Worm (Caenorhabditis elegans) whole organism, late embryonic: ENCODE results near the gene D2096.11.

Source experiments
- K09A11.1 ChIP-seq: sonication (generic microtip); optimal IDR thresholded peaks from 2 replicates; lab custom pipeline; 2017; ENCODE audit warnings: antibody characterized with exemption, mild to moderate bottlenecking, missing genetic modification characterization, missing compliant biosample characterization; ENCODE audit not compliant: insufficient read depth
- Y22D7AL.16 ChIP-seq: sonication (generic microtip); optimal IDR thresholded peaks from 2 replicates; lab custom pipeline; 2016; ENCODE audit warnings: missing genetic modification characterization, missing compliant biosample characterization
- ceh-22 ChIP-seq: sonication (generic microtip); optimal IDR thresholded peaks from 2 replicates; lab custom pipeline; 2017; ENCODE audit warnings: missing biosample characterization, missing genetic modification characterization
- ceh-30 ChIP-seq: fragments of 150-350 bp; optimal IDR thresholded peaks from 2 replicates; lab custom pipeline; 2014; ENCODE audit warnings: missing biosample characterization, missing genetic modification characterization
- elt-2 ChIP-seq: sonication (generic microtip); optimal IDR thresholded peaks from 2 replicates; lab custom pipeline; 2016; ENCODE audit warnings: missing genetic modification reagents, missing genetic modification characterization, missing compliant biosample characterization
- fkh-10 ChIP-seq: fragments of 150-350 bp; optimal IDR thresholded peaks from 2 replicates; lab custom pipeline; 2014; ENCODE audit warnings: missing biosample characterization, missing genetic modification reagents, missing genetic modification characterization
- gmeb-2 ChIP-seq: sonication (generic microtip); optimal IDR thresholded peaks from 2 replicates; lab custom pipeline; 2016; ENCODE audit warnings: missing genetic modification characterization, inconsistent platforms, missing compliant biosample characterization
- lim-6 ChIP-seq: sonication (generic microtip); optimal IDR thresholded peaks from 2 replicates; lab custom pipeline; 2016; ENCODE audit warnings: missing genetic modification characterization, missing compliant biosample characterization
- nfya-1 ChIP-seq: sonication (generic microtip); optimal IDR thresholded peaks from 2 replicates; lab custom pipeline; 2017; ENCODE audit warnings: missing genetic modification characterization, mild to moderate bottlenecking, missing compliant biosample characterization, antibody characterized with exemption, moderate library complexity
- npax-4 ChIP-seq: sonication (generic microtip); optimal IDR thresholded peaks from 2 replicates; lab custom pipeline; 2016; ENCODE audit warnings: missing genetic modification characterization, missing compliant biosample characterization
- unc-86 ChIP-seq: sonication (generic microtip); optimal IDR thresholded peaks from 2 replicates; lab custom pipeline; 2016; ENCODE audit warnings: missing genetic modification characterization, missing compliant biosample characterization
- ztf-16 ChIP-seq: sonication (generic microtip); optimal IDR thresholded peaks from 2 replicates; lab custom pipeline; 2017; ENCODE audit warnings: missing genetic modification characterization, missing compliant biosample characterization

- TF ChIP-seq ztf-16 (tag; lab: Kevin White, UChicago) = no peak
- TF ChIP-seq K09A11.1 (tag; lab: Kevin White, UChicago) = no peak
- TF ChIP-seq npax-4 (tag; lab: Kevin White, UChicago) = no peak
- no peak for TF ChIP-seq lim-6 (tag; lab: Kevin White, UChicago)
- TF ChIP-seq ceh-30 (tag; lab: Kevin White, UChicago) = no peak
- no peak for TF ChIP-seq nfya-1 (tag; lab: Kevin White, UChicago)
- no peak for TF ChIP-seq elt-2
- no peak for TF ChIP-seq gmeb-2 (tag; lab: Kevin White, UChicago)
- no peak for TF ChIP-seq Y22D7AL.16
- no peak for TF ChIP-seq ceh-22 (tag; lab: Kevin White, UChicago)
- no peak for TF ChIP-seq unc-86 (tag; lab: Kevin White, UChicago)
- no peak for TF ChIP-seq fkh-10 (GFP tag; lab: Kevin White, UChicago)
Observed at ce11 chrIV:8345518-8345917, 48.5 kb downstream of the D2096.11 start, which contains the start of gene F17E9.5.
